Fruit fly (Drosophila melanogaster): ENCODE results near the gene CG42238.

The CG42238 gene

dm6 chr2L:20987438-20987837, 64.5 kb downstream of the CG42238 start (continued):
- TF ChIP-seq CG12104 (GFP tag; optimal IDR thresholded peaks at IDR 0.05) (peak; percentile 57), toy (GFP tag; IDR thresholded peaks at IDR 0.05) (no peak), HLHmδ (GFP tag; optimal IDR thresholded peaks at IDR 0.05) (no peak), ftz-f1 (GFP tag; optimal IDR thresholded peaks at IDR 0.05) (no peak), chif (GFP tag; optimal IDR thresholded peaks at IDR 0.05) (peak; percentile 83 to 87), Rx (GFP tag; IDR thresholded peaks at IDR 0.05) (peak; percentile 74), CG42726 (GFP tag; IDR thresholded peaks at IDR 0.05; ENCODE audit: partially characterized antibody) (no peak), Taf1 (GFP tag; IDR thresholded peaks at IDR 0.05) (peak; percentile 35; the same call in 1 of the 2 replicates), hbn (GFP tag; IDR thresholded peaks at IDR 0.05; ENCODE audit: partially characterized antibody) (no peak), pfk (GFP tag; optimal IDR thresholded peaks at IDR 0.05) (no peak), CG8089 (GFP tag; optimal IDR thresholded peaks at IDR 0.05) (peak; percentile 79), CG11456 (GFP tag; IDR thresholded peaks at IDR 0.05) (peak; percentile 85), CG13424 (tag; optimal IDR thresholded peaks at IDR 0.05) (peak; percentile 84), Stat92E (GFP tag; optimal IDR thresholded peaks at IDR 0.05) (no peak), D (optimal IDR thresholded peaks at IDR 0.05) (no peak), D (GFP tag; optimal IDR thresholded peaks at IDR 0.05) (peak; percentile 70), CG12391 (tag; optimal IDR thresholded peaks at IDR 0.05) (peak; percentile 79), pnt (GFP tag; optimal IDR thresholded peaks at IDR 0.05) (peak; percentile 84), Camta (GFP tag; optimal IDR thresholded peaks at IDR 0.05) (peak; percentile 78), MTF-1 (GFP tag; optimal IDR thresholded peaks at IDR 0.05; ENCODE audit: borderline replicate concordance) (peak; percentile 12), Spps (tag; optimal IDR thresholded peaks at IDR 0.05) (peak; percentile 50), peb (GFP tag; IDR thresholded peaks at IDR 0.05) (peak; percentile 73), en (GFP tag; optimal IDR thresholded peaks at IDR 0.05) (peak; percentile 71), NK7.1 (GFP tag; optimal IDR thresholded peaks at IDR 0.05) (peak; percentile 65), CG9437 (GFP tag; optimal IDR thresholded peaks at IDR 0.05) (peak; percentile 57), MBD-R2 (GFP tag; IDR thresholded peaks at IDR 0.05) (peak; percentile 48; the same call in 1 of the 2 replicates), Aef1 (GFP tag; IDR thresholded peaks at IDR 0.05) (peak; percentile 78), ttk (GFP tag; IDR thresholded peaks at IDR 0.05) (peak; percentile 71), sens (GFP tag) (peak; percentile 97), CG13775 (GFP tag; optimal IDR thresholded peaks at IDR 0.05) (peak; percentile 67), mam (GFP tag; optimal IDR thresholded peaks at IDR 0.05) (peak; percentile 84), Optix (GFP tag; IDR thresholded peaks at IDR 0.05) (peak; percentile 77), gfzf (GFP tag; optimal IDR thresholded peaks at IDR 0.05) (no peak), CG2199 (GFP tag; IDR thresholded peaks at IDR 0.05) (peak; percentile 39; the same call in 1 of the 3 replicates), CG15479 (GFP tag; optimal IDR thresholded peaks at IDR 0.05) (no peak), CG34422 (GFP tag; IDR thresholded peaks at IDR 0.05) (peak; percentile 83), Sox102F (GFP tag; optimal IDR thresholded peaks at IDR 0.05) (peak; percentile 86), CG31441 (GFP tag; IDR thresholded peaks at IDR 0.05) (peak; percentile 75), ro (GFP tag; IDR thresholded peaks at IDR 0.05) (peak; percentile 63), CG10979 (tag; optimal IDR thresholded peaks at IDR 0.05) (peak; percentile 77), Mes4 (GFP tag; optimal IDR thresholded peaks at IDR 0.05) (peak; percentile 76), tap (tag; optimal IDR thresholded peaks at IDR 0.05) (peak; percentile 52), usp (GFP tag; optimal IDR thresholded peaks at IDR 0.05) (no peak), CG2202 (tag; optimal IDR thresholded peaks at IDR 0.05) (peak; percentile 57), CG32532 (GFP tag; IDR thresholded peaks at IDR 0.05) (peak; percentile 74), inv (GFP tag; IDR thresholded peaks at IDR 0.05; ENCODE audit: partially characterized antibody) (no peak), PHDP (tag; optimal IDR thresholded peaks at IDR 0.05) (peak; percentile 78), Gsc (GFP tag; IDR thresholded peaks at IDR 0.05) (peak; percentile 56; the same call in 1 of the 2 replicates), CG10543 (GFP tag; optimal IDR thresholded peaks at IDR 0.05) (peak; percentile 50), CG10565 (GFP tag; optimal IDR thresholded peaks at IDR 0.05) (no peak), lola (GFP tag; optimal IDR thresholded peaks at IDR 0.05) (peak in 1 of 3 experiments; percentile 67)
